Fruit fly (Drosophila melanogaster) whole organism, embryonic: Measurements from ENCODE around the gene CG10730.

ENCODE experiments used
- CG10274 ChIP-seq: fragments of 200-800 bp; sonication (Bioruptor generic); optimal IDR thresholded peaks from 3 replicates; lab custom pipeline; 2017; ENCODE audit warnings: missing biosample characterization, mild to moderate bottlenecking, missing genetic modification characterization
- dati ChIP-seq: fragments of 200-800 bp; sonication (Bioruptor generic); IDR thresholded peaks from 2 replicates; pipeline ENCODE4 v1.3.6; 2022; ENCODE audit warnings: missing biosample characterization, missing genetic modification characterization

- peak; percentile 89 for TF ChIP-seq CG10274 (GFP tag; lab: Kevin White, UChicago)
- peak; percentile 45; the same call in 1 of the 2 replicates for TF ChIP-seq dati (GFP tag; lab: Robert Waterston, UW)
These were observed 13.0 kb upstream of the CG10730 start, which contains the start of gene fok for dm6 chr2L:20084785-20085555.
